Worm (Caenorhabditis elegans) whole organism, L4 larva: ENCODE results near the gene F08G2.4.

Source experiments
- F10B5.3 ChIP-seq: sonication (generic microtip); optimal IDR thresholded peaks from 2 replicates; lab custom pipeline; 2016; ENCODE audit warnings: mild to moderate bottlenecking, missing genetic modification characterization, missing compliant biosample characterization
- F37D6.2 ChIP-seq: sonication (generic microtip); optimal IDR thresholded peaks from 2 replicates; lab custom pipeline; 2016; ENCODE audit warnings: mild to moderate bottlenecking, missing genetic modification characterization, missing compliant biosample characterization
- T26A8.4 ChIP-seq: fragments of 200-800 bp; sonication (Bioruptor generic); IDR thresholded peaks from 2 replicates; pipeline ENCODE4 v1.3.6; 2022; ENCODE audit warnings: missing genetic modification characterization, missing compliant biosample characterization
- Y105C5A.15 ChIP-seq: fragments of 200-800 bp; sonication (Bioruptor generic); IDR thresholded peaks from 2 replicates; pipeline ENCODE4 v1.3.6; 2022; ENCODE audit warnings: missing genetic modification characterization, missing compliant biosample characterization
- Y5F2A.4 ChIP-seq: fragments of 200-800 bp; sonication (Bioruptor generic); optimal IDR thresholded peaks from 2 replicates; lab custom pipeline; 2018; ENCODE audit warnings: mild to moderate bottlenecking, missing genetic modification characterization, missing compliant biosample characterization
- ZK337.2 ChIP-seq: fragments of 200-800 bp; sonication (Bioruptor generic); IDR thresholded peaks from 2 replicates; pipeline ENCODE4 v1.3.6; 2022; ENCODE audit warnings: missing genetic modification reagents, missing genetic modification characterization, missing compliant biosample characterization
- aha-1 ChIP-seq: fragments of 150-350 bp; peaks from one replicate; lab custom pipeline; 2014; ENCODE audit warnings: missing biosample characterization, missing genetic modification characterization
- aly-2 ChIP-seq: sonication (generic microtip); optimal IDR thresholded peaks from 2 replicates; lab custom pipeline; 2018; ENCODE audit warnings: missing biosample characterization, missing genetic modification characterization
- daf-16 ChIP-seq, 3 experiments: sonication (generic microtip); optimal IDR thresholded peaks; 2 replicates each; lab custom pipeline; 2016 to 2017; ENCODE audit warnings: missing genetic modification characterization in 3 of 3, missing genetic modification reagents in 3 of 3, mild to moderate bottlenecking in 2 of 3, missing compliant biosample characterization in 2 of 3, missing biosample characterization in 1 of 3, moderate library complexity in 1 of 3
- dmd-6 ChIP-seq: fragments of 200-800 bp; sonication (Bioruptor generic); IDR thresholded peaks from 2 replicates; pipeline ENCODE4 v1.3.6; 2022; ENCODE audit warnings: missing genetic modification reagents, missing genetic modification characterization, missing compliant biosample characterization
- dmd-8 ChIP-seq: fragments of 200-800 bp; sonication (Bioruptor generic); IDR thresholded peaks from 2 replicates; pipeline ENCODE4 v1.3.6; 2022; ENCODE audit warnings: missing genetic modification characterization, missing compliant biosample characterization
- dpl-1 ChIP-seq: fragments of 150-350 bp; optimal IDR thresholded peaks from 2 replicates; lab custom pipeline; 2014; ENCODE audit warnings: missing biosample characterization, missing genetic modification reagents, missing genetic modification characterization
- dve-1 ChIP-seq: sonication (generic microtip); optimal IDR thresholded peaks from 2 replicates; lab custom pipeline; 2017; ENCODE audit warnings: antibody characterized with exemption, mild to moderate bottlenecking, missing genetic modification characterization, missing compliant biosample characterization; ENCODE audit not compliant: insufficient read depth
- fkh-10 ChIP-seq: fragments of 150-350 bp; optimal IDR thresholded peaks from 2 replicates; lab custom pipeline; 2014; ENCODE audit warnings: missing biosample characterization, missing genetic modification reagents, missing genetic modification characterization
- hlh-11 ChIP-seq: fragments of 200-800 bp; sonication (Bioruptor generic); optimal IDR thresholded peaks from 2 replicates; lab custom pipeline; 2018; ENCODE audit warnings: mild to moderate bottlenecking, missing genetic modification characterization, missing compliant biosample characterization
- hmg-1.1 ChIP-seq: fragments of 200-800 bp; sonication (Bioruptor generic); IDR thresholded peaks from 2 replicates; pipeline ENCODE4 v1.3.6; 2022; ENCODE audit warnings: missing genetic modification reagents, missing genetic modification characterization, missing compliant biosample characterization
- lim-7 ChIP-seq: fragments of 200-800 bp; sonication (Bioruptor generic); IDR thresholded peaks from 2 replicates; pipeline ENCODE4 v1.3.6; 2022; ENCODE audit warnings: missing genetic modification characterization, missing compliant biosample characterization
- lin-38 ChIP-seq: fragments of 200-800 bp; sonication (Bioruptor generic); IDR thresholded peaks from 2 replicates; pipeline ENCODE4 v1.3.6; 2022; ENCODE audit warnings: missing genetic modification reagents, missing genetic modification characterization, missing compliant biosample characterization
- lsy-2 ChIP-seq, 2 experiments: fragments of 150-350 bp in 1 of 2; sonication (generic microtip) in 1 of 2; optimal IDR thresholded peaks; 2 replicates each; lab custom pipeline; 2014 to 2017; ENCODE audit warnings: missing biosample characterization in 2 of 2, missing genetic modification characterization in 2 of 2
- mep-1 ChIP-seq: fragments of 150-350 bp; sonication (generic microtip); optimal IDR thresholded peaks from 3 replicates; lab custom pipeline; 2014; ENCODE audit warnings: missing biosample characterization, missing genetic modification characterization
- mes-2 ChIP-seq: sonication (generic microtip); optimal IDR thresholded peaks from 2 replicates; lab custom pipeline; 2016; ENCODE audit warnings: missing genotype, mild to moderate bottlenecking, missing genetic modification characterization, missing compliant biosample characterization; ENCODE audit not compliant: poor library complexity, severe bottlenecking
- nhr-102 ChIP-seq: sonication (generic microtip); optimal IDR thresholded peaks from 2 replicates; lab custom pipeline; 2016; ENCODE audit warnings: mild to moderate bottlenecking, missing genetic modification characterization, moderate library complexity, missing compliant biosample characterization
- nhr-25 ChIP-seq: sonication (generic microtip); optimal IDR thresholded peaks from 2 replicates; lab custom pipeline; 2017; ENCODE audit warnings: missing genetic modification characterization, mild to moderate bottlenecking, missing compliant biosample characterization, antibody characterized with exemption, moderate library complexity, borderline replicate concordance; ENCODE audit not compliant: insufficient read depth
- nhr-28 ChIP-seq: fragments of 150-350 bp; optimal IDR thresholded peaks from 2 replicates; lab custom pipeline; 2014; ENCODE audit warnings: missing biosample characterization, missing genetic modification characterization
- nhr-48 ChIP-seq: sonication (generic microtip); optimal IDR thresholded peaks from 2 replicates; lab custom pipeline; 2016; ENCODE audit warnings: mild to moderate bottlenecking, missing genetic modification characterization, missing compliant biosample characterization
- nhr-6 ChIP-seq: fragments of 150-350 bp; optimal IDR thresholded peaks from 2 replicates; lab custom pipeline; 2014; ENCODE audit warnings: missing biosample characterization, missing genetic modification characterization
- nhr-77 ChIP-seq: fragments of 150-350 bp; optimal IDR thresholded peaks from 2 replicates; lab custom pipeline; 2014; ENCODE audit warnings: missing biosample characterization, missing genetic modification characterization
- php-3 ChIP-seq: fragments of 200-800 bp; sonication (Bioruptor generic); IDR thresholded peaks from 2 replicates; pipeline ENCODE4 v1.3.6; 2022; ENCODE audit warnings: missing genetic modification reagents, missing genetic modification characterization, missing compliant biosample characterization
- pqm-1 ChIP-seq: sonication (generic microtip); optimal IDR thresholded peaks from 2 replicates; lab custom pipeline; 2017; ENCODE audit warnings: missing biosample characterization, missing genetic modification characterization
- rbr-2 ChIP-seq: sonication (generic microtip); optimal IDR thresholded peaks from 2 replicates; lab custom pipeline; 2016; ENCODE audit warnings: missing genotype, missing genetic modification characterization, missing compliant biosample characterization
- snpc-1.2 ChIP-seq: fragments of 200-800 bp; sonication (Bioruptor generic); IDR thresholded peaks from 2 replicates; pipeline ENCODE4 v1.3.6; 2022; ENCODE audit warnings: missing genetic modification reagents, missing genetic modification characterization, missing compliant biosample characterization
- unc-62 ChIP-seq, 3 experiments: fragments of 150-350 bp in 1 of 3; sonication (generic microtip); optimal IDR thresholded peaks in 2 of 3; peaks in 1 of 3; 1 replicate in 1 of 3; 2 replicates in 2 of 3; lab custom pipeline; 2014 to 2017; ENCODE audit warnings: missing biosample characterization in 3 of 3, missing genetic modification characterization in 3 of 3, missing genetic modification reagents in 3 of 3, missing genotype in 1 of 3
- vab-7 ChIP-seq: fragments of 200-800 bp; sonication (Bioruptor generic); IDR thresholded peaks from 2 replicates; pipeline ENCODE4 v1.3.6; 2022; ENCODE audit warnings: missing genetic modification reagents, missing genetic modification characterization, missing compliant biosample characterization
- zag-1 ChIP-seq: fragments of 150-350 bp; optimal IDR thresholded peaks from 2 replicates; lab custom pipeline; 2014; ENCODE audit warnings: missing biosample characterization, missing genetic modification characterization

F08G2.4 gene

DNA sequence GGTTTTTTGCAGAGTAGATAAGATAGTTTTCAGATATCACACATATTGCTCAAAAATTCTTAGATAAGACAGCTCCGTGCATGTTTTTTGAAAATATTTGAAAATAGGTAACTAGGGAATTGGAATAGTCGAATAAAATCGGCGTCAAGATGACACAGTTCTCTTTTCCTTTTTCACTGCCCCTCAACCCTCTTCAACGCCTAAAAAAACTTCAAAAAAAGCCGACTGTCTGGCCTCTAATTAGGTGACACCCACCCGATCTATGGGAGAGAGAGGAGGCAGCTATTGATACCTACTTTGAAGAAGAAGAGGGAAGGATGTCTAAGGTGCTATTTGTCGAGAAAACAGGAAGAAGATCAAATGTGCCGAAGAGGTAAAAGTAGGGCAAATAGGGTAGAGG is 11.9 kb downstream of the F08G2.4 start:
- TF ChIP-seq dmd-8 (GFP tag; lab: Robert Waterston, UW) (no peak), zag-1 (tag; lab: Kevin White, UChicago) (no peak), Y105C5A.15 (GFP tag; lab: Robert Waterston, UW) (no peak), Y5F2A.4 (GFP tag; lab: Kevin White, UChicago) (no peak), aha-1 (tag; lab: Kevin White, UChicago) (peak; percentile 93)

DNA sequence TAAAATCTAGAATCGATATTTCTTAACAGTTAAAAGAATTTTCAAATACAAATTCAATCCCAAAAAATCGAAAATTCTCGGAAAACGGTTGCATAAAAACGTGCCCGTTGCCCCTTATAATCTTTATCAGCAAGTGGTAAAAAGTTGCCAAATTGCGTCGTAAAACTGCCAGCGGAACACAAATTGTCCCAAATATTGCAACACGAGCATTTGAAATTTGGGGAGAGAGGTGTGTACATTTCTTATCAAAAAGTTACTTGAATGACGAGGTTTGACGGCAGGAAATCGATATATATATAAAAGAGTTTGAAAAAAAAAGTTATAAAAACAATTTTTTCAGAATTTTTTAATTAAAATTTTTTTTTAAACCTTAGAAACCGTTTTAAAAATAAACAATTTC is 15.6 kb downstream of the F08G2.4 start:
- TF ChIP-seq dpl-1 = peak; percentile 2
- no peak for TF ChIP-seq fkh-10 (GFP tag; lab: Kevin White, UChicago)
- TF ChIP-seq dve-1 (tag; lab: Kevin White, UChicago) = peak; percentile 67
- no peak for TF ChIP-seq zag-1 (tag; lab: Kevin White, UChicago)
- no peak for TF ChIP-seq nhr-102 (tag; lab: Kevin White, UChicago)
- TF ChIP-seq dmd-6 (GFP tag; lab: Robert Waterston, UW) = peak; percentile 67; the same call in 1 of the 2 replicates
- TF ChIP-seq unc-62 (GFP tag; optimal IDR thresholded peaks at IDR 0.05 in 1 of 2; lab: Kevin White, UChicago) = peak in 1 of 2 experiments; percentile 6
- no peak for TF ChIP-seq unc-62 (tag; optimal IDR thresholded peaks at IDR 0.05; lab: Kevin White, UChicago)
- TF ChIP-seq daf-16 (GFP tag; optimal IDR thresholded peaks at IDR 0.05; lab: Kevin White, UChicago) = no peak
- TF ChIP-seq daf-16 (tag; optimal IDR thresholded peaks at IDR 0.05; lab: Kevin White, UChicago) = peak; percentile 72
- no peak for TF ChIP-seq snpc-1.2 (GFP tag; lab: Robert Waterston, UW)
- no peak for TF ChIP-seq ZK337.2 (GFP tag; lab: Robert Waterston, UW)
- TF ChIP-seq hmg-1.1 (GFP tag; lab: Robert Waterston, UW) = no peak
- peak; percentile 79 for TF ChIP-seq nhr-28
- peak; percentile 61 for TF ChIP-seq hlh-11 (tag; lab: Kevin White, UChicago)
- no peak for TF ChIP-seq dmd-8 (GFP tag; lab: Robert Waterston, UW)
- TF ChIP-seq mep-1 = peak; percentile 7
- peak; percentile 38 for TF ChIP-seq mes-2 (tag; lab: Kevin White, UChicago)
- TF ChIP-seq nhr-25 (tag; lab: Kevin White, UChicago) = no peak
- TF ChIP-seq php-3 (GFP tag; lab: Robert Waterston, UW) = peak; percentile 88
- TF ChIP-seq nhr-77 (tag; lab: Kevin White, UChicago) = peak; percentile 82
- peak; percentile 89 for TF ChIP-seq pqm-1 (tag; lab: Kevin White, UChicago)
- no peak for TF ChIP-seq F37D6.2 (tag; lab: Kevin White, UChicago)
- TF ChIP-seq, all 104 proteins: peak for 12

DNA sequence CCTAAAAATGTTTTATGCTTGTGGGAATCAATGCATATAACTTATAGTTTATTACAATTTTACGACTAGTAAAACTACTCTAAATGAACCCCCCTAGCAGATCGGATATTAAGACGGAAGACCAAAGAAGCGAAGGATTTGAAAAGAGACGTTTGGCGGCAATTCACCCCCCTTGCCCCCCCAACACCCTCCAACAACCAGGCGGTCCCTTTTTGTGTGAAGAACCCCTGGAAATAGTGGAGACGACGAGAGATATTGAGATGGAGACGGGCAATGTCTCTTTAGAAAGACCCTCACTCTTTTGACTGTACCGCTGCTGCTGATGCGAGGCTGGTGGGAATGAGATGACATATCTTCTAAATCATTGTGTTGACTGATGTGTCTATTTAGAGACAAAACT is 17.0 kb downstream of the F08G2.4 start:
- TF ChIP-seq lin-38 = no peak
- TF ChIP-seq aha-1 (tag; lab: Kevin White, UChicago) = peak; percentile 14

DNA sequence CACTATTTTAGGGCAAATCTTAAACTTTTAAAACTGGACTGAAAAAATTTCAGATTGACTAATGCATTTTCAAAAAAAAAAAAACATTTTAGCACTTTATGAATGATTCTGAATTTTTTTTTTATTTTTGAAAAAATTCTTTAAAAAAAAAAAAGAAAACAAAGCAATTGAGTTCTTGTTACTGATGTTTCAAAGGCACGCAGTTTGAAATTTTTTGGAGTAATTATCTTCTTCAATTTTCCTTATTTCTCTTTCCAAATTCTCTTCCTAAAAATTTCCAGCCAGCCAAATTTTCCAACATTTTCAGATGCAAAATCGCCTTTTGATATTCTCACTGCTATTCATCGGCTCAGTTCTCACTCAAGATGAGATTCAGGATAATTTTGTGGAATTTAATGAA is 21.6 kb downstream of the F08G2.4 start, which contains the start of gene F08G2.8:
Gene F08G2.8 (plus strand): TSS at position 301 of the 400 bp plus-strand sequence.
- TF ChIP-seq F10B5.3 = no peak
- TF ChIP-seq mep-1 = no peak
- TF ChIP-seq ZK337.2 (GFP tag; lab: Robert Waterston, UW) = no peak
- no peak for TF ChIP-seq nhr-48
- no peak for TF ChIP-seq T26A8.4 (GFP tag; lab: Robert Waterston, UW)
- TF ChIP-seq lsy-2 (tag; optimal IDR thresholded peaks at IDR 0.05; lab: Kevin White, UChicago) = no peak
- no peak for TF ChIP-seq nhr-6 (tag; lab: Kevin White, UChicago)
- no peak for TF ChIP-seq vab-7
- TF ChIP-seq rbr-2 (tag; lab: Kevin White, UChicago) = no peak
- TF ChIP-seq aly-2 (tag; lab: Kevin White, UChicago) = no peak
- TF ChIP-seq fkh-10 (GFP tag; lab: Kevin White, UChicago) = no peak
- TF ChIP-seq lim-7 (GFP tag; lab: Robert Waterston, UW) = no peak
- TF ChIP-seq dmd-6 (GFP tag; lab: Robert Waterston, UW) = no peak
